Worm (Caenorhabditis elegans): ENCODE measurements around the gene ZK637.4.

ZK637.4 gene

ce11 chrIII:8899767-8900166 is 6.2 kb downstream of the ZK637.4 start:
- peak; percentile 73 for TF ChIP-seq nhr-71 (tag; optimal IDR thresholded peaks at IDR 0.05)
- no peak for TF ChIP-seq grh-1 (GFP tag; IDR thresholded peaks at IDR 0.05)
- TF ChIP-seq lin-35 (GFP tag; optimal IDR thresholded peaks at IDR 0.05) = peak; percentile 76 to 89
- TF ChIP-seq zip-4 (GFP tag; optimal IDR thresholded peaks at IDR 0.05) = no peak
- TF ChIP-seq sox-4 (tag; optimal IDR thresholded peaks at IDR 0.05) = no peak
- TF ChIP-seq hlh-17 (GFP tag; optimal IDR thresholded peaks at IDR 0.05; ENCODE audit: borderline replicate concordance) = no peak
- TF ChIP-seq lin-39 (tag; optimal IDR thresholded peaks at IDR 0.05) = no peak
- TF ChIP-seq irx-1 (tag; optimal IDR thresholded peaks at IDR 0.05) = peak; percentile 15
- TF ChIP-seq tlp-1 (tag; optimal IDR thresholded peaks at IDR 0.05) = no peak
- TF ChIP-seq jun-1 (tag; optimal IDR thresholded peaks at IDR 0.05) = no peak
- TF ChIP-seq Y116A8C.19 (tag; optimal IDR thresholded peaks at IDR 0.05; ENCODE audit: borderline replicate concordance) = no peak
- TF ChIP-seq lin-15B (tag; optimal IDR thresholded peaks at IDR 0.05) = peak; percentile 84
- TF ChIP-seq aha-1 (tag; optimal IDR thresholded peaks at IDR 0.05) = no peak
- TF ChIP-seq snpc-4 (tag; optimal IDR thresholded peaks at IDR 0.05) = peak; percentile 1
- TF ChIP-seq efl-1 (optimal IDR thresholded peaks at IDR 0.05) = peak; percentile 77 to 79
- TF ChIP-seq efl-1 (GFP tag; optimal IDR thresholded peaks at IDR 0.05 in 1 of 2) = peak; percentile 83 to 97
- TF ChIP-seq lin-13 (GFP tag; optimal IDR thresholded peaks at IDR 0.05) = peak; percentile 18
- TF ChIP-seq zag-1 (tag; optimal IDR thresholded peaks at IDR 0.05) = no peak
- no peak for TF ChIP-seq unc-98 (GFP tag; IDR thresholded peaks at IDR 0.05)
- TF ChIP-seq C04F5.9 (tag; optimal IDR thresholded peaks at IDR 0.05) = peak; percentile 93
- peak; percentile 12 for TF ChIP-seq tbx-2 (tag; optimal IDR thresholded peaks at IDR 0.05)
- TF ChIP-seq dsc-1 (tag; optimal IDR thresholded peaks at IDR 0.05) = peak; percentile 26
- TF ChIP-seq nhr-77 (tag; optimal IDR thresholded peaks at IDR 0.05) = no peak
- no peak for TF ChIP-seq aly-2 (tag; optimal IDR thresholded peaks at IDR 0.05)
- TF ChIP-seq vab-15 (tag; optimal IDR thresholded peaks at IDR 0.05) = no peak
- no peak for TF ChIP-seq nhr-11 (tag; optimal IDR thresholded peaks at IDR 0.05)
- peak; percentile 48 for TF ChIP-seq nhr-47 (tag; optimal IDR thresholded peaks at IDR 0.05)
- no peak for TF ChIP-seq unc-62 (GFP tag; optimal IDR thresholded peaks at IDR 0.05)
- TF ChIP-seq nhr-237 (tag; optimal IDR thresholded peaks at IDR 0.05) = no peak
- TF ChIP-seq ets-5 (GFP tag; IDR thresholded peaks at IDR 0.05) = no peak
- TF ChIP-seq ztf-11 (tag; optimal IDR thresholded peaks at IDR 0.05) = no peak
- TF ChIP-seq efl-3 (GFP tag; optimal IDR thresholded peaks at IDR 0.05) = no peak
- no peak for TF ChIP-seq hlh-4 (tag; optimal IDR thresholded peaks at IDR 0.05)
- TF ChIP-seq nhr-85 (tag) = peak; percentile 33
- TF ChIP-seq lir-3 (tag; optimal IDR thresholded peaks at IDR 0.05; ENCODE audit: poor library complexity) = no peak
- no peak for TF ChIP-seq ceh-8 (GFP tag; optimal IDR thresholded peaks at IDR 0.05)
- TF ChIP-seq nhr-90 (tag; optimal IDR thresholded peaks at IDR 0.05; ENCODE audit: poor library complexity) = peak; percentile 9
- no peak for TF ChIP-seq lin-14 (GFP tag; optimal IDR thresholded peaks at IDR 0.05)
- peak; percentile 79 to 93 for TF ChIP-seq lsy-2 (tag; optimal IDR thresholded peaks at IDR 0.05)
- TF ChIP-seq sptf-1 (tag; optimal IDR thresholded peaks at IDR 0.05) = no peak
- no peak for TF ChIP-seq pax-3 (tag; optimal IDR thresholded peaks at IDR 0.05)
- no peak for TF ChIP-seq sup-37 (GFP tag; optimal IDR thresholded peaks at IDR 0.05)
- TF ChIP-seq elt-3 (tag; optimal IDR thresholded peaks at IDR 0.05) = no peak
- no peak for TF ChIP-seq nhr-84 (tag; optimal IDR thresholded peaks at IDR 0.05)
- no peak for TF ChIP-seq ceh-90 (tag; optimal IDR thresholded peaks at IDR 0.05)
- TF ChIP-seq nhr-19 (GFP tag; conservative IDR thresholded peaks at IDR 0.05) = peak; percentile 61
- TF ChIP-seq mep-1 (tag; optimal IDR thresholded peaks at IDR 0.05) = peak; percentile 47
- TF ChIP-seq unc-30 (tag; optimal IDR thresholded peaks at IDR 0.05) = no peak
- no peak for TF ChIP-seq ces-1 (GFP tag; optimal IDR thresholded peaks at IDR 0.05)
- TF ChIP-seq ama-1 (optimal IDR thresholded peaks at IDR 0.05) = no peak
- TF ChIP-seq dpl-1 (GFP tag; optimal IDR thresholded peaks at IDR 0.05) = peak; percentile 68 to 86 (median 74)
- no peak for TF ChIP-seq nhr-12 (tag; optimal IDR thresholded peaks at IDR 0.05)
- TF ChIP-seq nhr-76 (tag; optimal IDR thresholded peaks at IDR 0.05) = no peak
- TF ChIP-seq nhr-28 (tag; optimal IDR thresholded peaks at IDR 0.05) = no peak
- peak; percentile 46 for TF ChIP-seq swsn-7 (tag; optimal IDR thresholded peaks at IDR 0.05)

All from whole organism, L1 larva.